Worm (Caenorhabditis elegans) whole organism, late embryonic: ENCODE results near the gene K09C8.7.

Experiments
- C08G9.2 ChIP-seq: sonication (generic microtip); optimal IDR thresholded peaks from 2 replicates; lab custom pipeline; 2016; ENCODE audit warnings: mild to moderate bottlenecking, missing genetic modification characterization, moderate library complexity, missing compliant biosample characterization
- C38D4.7 ChIP-seq: fragments of 200-800 bp; sonication (Bioruptor generic); optimal IDR thresholded peaks from 2 replicates; lab custom pipeline; 2018; ENCODE audit warnings: mild to moderate bottlenecking, missing genetic modification characterization, moderate library complexity, missing compliant biosample characterization
- F13H6.1 ChIP-seq: sonication (generic microtip); optimal IDR thresholded peaks from 2 replicates; lab custom pipeline; 2016; ENCODE audit warnings: missing genetic modification characterization, missing compliant biosample characterization
- T23F11.4 ChIP-seq: fragments of 200-800 bp; sonication (Bioruptor generic); optimal IDR thresholded peaks from 2 replicates; lab custom pipeline; 2018; ENCODE audit warnings: mild to moderate bottlenecking, missing genetic modification characterization, missing compliant biosample characterization
- Y22D7AL.16 ChIP-seq: sonication (generic microtip); optimal IDR thresholded peaks from 2 replicates; lab custom pipeline; 2016; ENCODE audit warnings: missing genetic modification characterization, missing compliant biosample characterization
- ahr-1 ChIP-seq: sonication (generic microtip); optimal IDR thresholded peaks from 2 replicates; lab custom pipeline; 2016; ENCODE audit warnings: missing genetic modification characterization, missing compliant biosample characterization
- ama-1 ChIP-seq: fragments of 150-350 bp; optimal IDR thresholded peaks from 2 replicates; lab custom pipeline; 2014
- ceh-2 ChIP-seq: sonication (generic microtip); optimal IDR thresholded peaks from 2 replicates; lab custom pipeline; 2016; ENCODE audit warnings: missing genotype, missing genetic modification characterization, missing compliant biosample characterization
- ceh-22 ChIP-seq: sonication (generic microtip); optimal IDR thresholded peaks from 2 replicates; lab custom pipeline; 2017; ENCODE audit warnings: missing biosample characterization, missing genetic modification characterization
- ceh-30 ChIP-seq: fragments of 150-350 bp; optimal IDR thresholded peaks from 2 replicates; lab custom pipeline; 2014; ENCODE audit warnings: missing biosample characterization, missing genetic modification characterization
- ceh-31 ChIP-seq: sonication (generic microtip); optimal IDR thresholded peaks from 2 replicates; lab custom pipeline; 2016; ENCODE audit warnings: missing genetic modification characterization, missing compliant biosample characterization
- ceh-34 ChIP-seq: sonication (generic microtip); optimal IDR thresholded peaks from 2 replicates; lab custom pipeline; 2016; ENCODE audit warnings: mild to moderate bottlenecking, missing genetic modification characterization, missing compliant biosample characterization
- ceh-45 ChIP-seq: fragments of 200-800 bp; sonication (Bioruptor generic); IDR thresholded peaks from 2 replicates; pipeline ENCODE4 v1.3.6; 2022; ENCODE audit warnings: missing genetic modification reagents, missing genetic modification characterization, missing compliant biosample characterization
- ceh-9 ChIP-seq: sonication (generic microtip); optimal IDR thresholded peaks from 2 replicates; lab custom pipeline; 2016; ENCODE audit warnings: mild to moderate bottlenecking, missing genetic modification characterization, inconsistent platforms, missing compliant biosample characterization
- che-1 ChIP-seq: sonication (generic microtip); optimal IDR thresholded peaks from 2 replicates; lab custom pipeline; 2016; ENCODE audit warnings: mild to moderate bottlenecking, missing genetic modification characterization, missing compliant biosample characterization
- elt-2 ChIP-seq: sonication (generic microtip); optimal IDR thresholded peaks from 2 replicates; lab custom pipeline; 2016; ENCODE audit warnings: missing genetic modification reagents, missing genetic modification characterization, missing compliant biosample characterization
- elt-4 ChIP-seq: sonication (generic microtip); optimal IDR thresholded peaks from 2 replicates; lab custom pipeline; 2016; ENCODE audit warnings: missing genetic modification characterization, missing compliant biosample characterization
- ets-4 ChIP-seq: sonication (generic microtip); optimal IDR thresholded peaks from 2 replicates; lab custom pipeline; 2016; ENCODE audit warnings: missing genetic modification characterization, missing compliant biosample characterization
- eyg-1 ChIP-seq: sonication (generic microtip); optimal IDR thresholded peaks from 2 replicates; lab custom pipeline; 2016; ENCODE audit warnings: missing genotype, missing genetic modification characterization, missing compliant biosample characterization
- fkh-10 ChIP-seq: fragments of 150-350 bp; optimal IDR thresholded peaks from 2 replicates; lab custom pipeline; 2014; ENCODE audit warnings: missing biosample characterization, missing genetic modification reagents, missing genetic modification characterization
- hlh-15 ChIP-seq: sonication (generic microtip); optimal IDR thresholded peaks from 2 replicates; lab custom pipeline; 2016; ENCODE audit warnings: missing genetic modification characterization, missing compliant biosample characterization
- hlh-8 ChIP-seq: sonication (generic microtip); optimal IDR thresholded peaks from 2 replicates; lab custom pipeline; 2016; ENCODE audit warnings: missing genotype, missing genetic modification characterization, missing compliant biosample characterization
- madf-2 ChIP-seq: sonication (generic microtip); optimal IDR thresholded peaks from 2 replicates; lab custom pipeline; 2017; ENCODE audit warnings: missing genetic modification characterization, missing compliant biosample characterization
- mec-3 ChIP-seq: sonication (generic microtip); optimal IDR thresholded peaks from 2 replicates; lab custom pipeline; 2016; ENCODE audit warnings: borderline replicate concordance, missing genetic modification characterization, missing compliant biosample characterization
- odd-2 ChIP-seq: sonication (generic microtip); optimal IDR thresholded peaks from 2 replicates; lab custom pipeline; 2017; ENCODE audit warnings: antibody characterized with exemption, mild to moderate bottlenecking, missing genetic modification characterization, missing compliant biosample characterization
- pax-1 ChIP-seq: fragments of 150-350 bp; optimal IDR thresholded peaks from 2 replicates; lab custom pipeline; 2014; ENCODE audit warnings: missing biosample characterization, missing genetic modification characterization
- pha-2 ChIP-seq: sonication (generic microtip); optimal IDR thresholded peaks from 2 replicates; lab custom pipeline; 2017; ENCODE audit warnings: mild to moderate bottlenecking, missing genetic modification characterization, missing compliant biosample characterization
- rnt-1 ChIP-seq: sonication (generic microtip); optimal IDR thresholded peaks from 2 replicates; lab custom pipeline; 2016; ENCODE audit warnings: missing genetic modification characterization, missing compliant biosample characterization
- sox-2 ChIP-seq: fragments of 200-800 bp; sonication (Bioruptor generic); IDR thresholded peaks from 2 replicates; pipeline ENCODE4 v1.3.6; 2022; ENCODE audit warnings: missing genetic modification reagents, missing genetic modification characterization, missing compliant biosample characterization
- sox-4 ChIP-seq: sonication (generic microtip); optimal IDR thresholded peaks from 2 replicates; lab custom pipeline; 2017; ENCODE audit warnings: mild to moderate bottlenecking, missing genetic modification characterization, inconsistent platforms, missing compliant biosample characterization
- tbx-2 ChIP-seq: sonication (generic microtip); optimal IDR thresholded peaks from 2 replicates; lab custom pipeline; 2016; ENCODE audit warnings: missing genetic modification characterization, missing compliant biosample characterization
- tbx-7 ChIP-seq: sonication (generic microtip); optimal IDR thresholded peaks from 2 replicates; lab custom pipeline; 2016; ENCODE audit warnings: missing genotype, missing genetic modification characterization, missing compliant biosample characterization
- unc-3 ChIP-seq, 2 experiments: fragments of 200-800 bp in 1 of 2; sonication (Bioruptor generic) in 1 of 2; sonication (generic microtip) in 1 of 2; conservative IDR thresholded peaks in 1 of 2; optimal IDR thresholded peaks in 1 of 2; 2 replicates each; pipeline versions ENCODE4 v1.3.6 to Lab custom; 2016 to 2022; ENCODE audit warnings: missing compliant biosample characterization in 2 of 2, missing genetic modification characterization in 2 of 2, missing genetic modification reagents in 1 of 2
- unc-42 ChIP-seq: sonication (generic microtip); optimal IDR thresholded peaks from 2 replicates; lab custom pipeline; 2016; ENCODE audit warnings: missing genotype, missing genetic modification characterization, missing compliant biosample characterization

Gene K09C8.7

ce11 chrX:10958427-10958826, 7.2 kb upstream of the K09C8.7 start, which contains the start of gene nlp-19:
nlp-19 (plus strand) TSS chrX:10958727.
- TF ChIP-seq sox-2 (GFP tag; lab: Robert Waterston, UW) (no peak), F13H6.1 (no peak), eyg-1 (tag; lab: Kevin White, UChicago) (no peak), rnt-1 (no peak), pax-1 (tag; lab: Kevin White, UChicago) (no peak), che-1 (tag; lab: Kevin White, UChicago) (no peak), ceh-31 (no peak), tbx-2 (tag; lab: Kevin White, UChicago) (no peak), ceh-9 (tag; lab: Kevin White, UChicago) (no peak), ceh-2 (tag; lab: Kevin White, UChicago) (no peak), odd-2 (tag; lab: Kevin White, UChicago) (no peak)
- TF ChIP-seq, all 69 proteins: peak for 0

ce11 chrX:10956972-10957678, 5.9 kb upstream of the K09C8.7 start:
- TF ChIP-seq ets-4 (tag; lab: Kevin White, UChicago) (no peak), Y22D7AL.16 (tag; lab: Kevin White, UChicago) (no peak), elt-2 (tag; lab: Kevin White, UChicago) (peak; percentile 66)
- TF ChIP-seq, all 69 proteins: peak for 1

- no peak for TF ChIP-seq ceh-22
- no peak for TF ChIP-seq tbx-7
- no peak for TF ChIP-seq fkh-10
- no peak for TF ChIP-seq ets-4 (tag; lab: Kevin White, UChicago)
- no peak for TF ChIP-seq elt-4 (tag; lab: Kevin White, UChicago)
- TF ChIP-seq mec-3 (tag; lab: Kevin White, UChicago), result no peak
- TF ChIP-seq ceh-34 (tag; lab: Kevin White, UChicago), result no peak
- no peak for TF ChIP-seq ceh-9 (tag; lab: Kevin White, UChicago)
- TF ChIP-seq odd-2 (tag; lab: Kevin White, UChicago), result no peak
- TF ChIP-seq unc-3 (GFP tag; conservative IDR thresholded peaks at IDR 0.05; lab: Robert Waterston, UW), result no peak
- no peak for TF ChIP-seq unc-3 (tag; optimal IDR thresholded peaks at IDR 0.05; lab: Kevin White, UChicago)
- TF ChIP-seq unc-42, result no peak
- TF ChIP-seq hlh-15 (tag; lab: Kevin White, UChicago), result no peak
Measured at ce11 chrX:10953834-10954233, 2.6 kb upstream of the K09C8.7 start, which contains the start of gene pbo-4. pbo-4 (plus strand) TSS chrX:10954134.

ce11 chrX:10951922-10952321, 729 bp upstream of the K09C8.7 start:
- TF ChIP-seq ceh-45 (GFP tag; lab: Robert Waterston, UW) (no peak), pax-1 (tag; lab: Kevin White, UChicago) (no peak), hlh-8 (no peak), odd-2 (tag; lab: Kevin White, UChicago) (no peak), T23F11.4 (GFP tag; lab: Kevin White, UChicago) (no peak), elt-4 (tag; lab: Kevin White, UChicago) (no peak), C38D4.7 (GFP tag; lab: Kevin White, UChicago) (no peak), ama-1 (lab: Kevin White, UChicago) (no peak), ceh-2 (tag; lab: Kevin White, UChicago) (no peak), ahr-1 (tag; lab: Kevin White, UChicago) (no peak), madf-2 (tag; lab: Kevin White, UChicago) (no peak), pha-2 (tag; lab: Kevin White, UChicago) (no peak), C08G9.2 (tag; lab: Kevin White, UChicago) (no peak), ceh-30 (tag; lab: Kevin White, UChicago) (no peak), sox-4 (tag; lab: Kevin White, UChicago) (no peak), rnt-1 (no peak)
